Worm (Caenorhabditis elegans): Measurements from ENCODE around the gene ucp-4.

Gene ucp-4

DNA sequence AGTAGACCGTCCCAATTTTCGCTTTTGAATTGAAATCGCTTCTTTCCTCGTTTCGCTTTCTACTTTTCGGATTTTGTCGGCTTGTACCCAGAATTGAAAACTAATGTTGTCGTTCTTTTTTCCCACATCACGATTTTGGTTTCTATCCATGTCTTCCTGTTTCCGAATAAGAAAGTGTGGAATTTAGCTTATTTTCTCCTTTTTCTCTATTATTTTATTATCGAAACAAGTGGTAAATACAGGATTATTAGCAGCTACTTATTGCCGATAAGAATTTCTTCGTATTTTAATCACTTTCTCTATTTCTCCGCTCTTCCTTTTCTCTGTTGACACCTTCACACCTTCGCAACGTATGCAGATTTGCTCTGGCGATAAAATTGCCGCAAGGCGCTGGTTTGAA lies 50.9 kb downstream of the ucp-4 start:
- no peak for TF ChIP-seq aly-2 (tag; optimal IDR thresholded peaks at IDR 0.05)
- no peak for TF ChIP-seq lin-39 (tag; optimal IDR thresholded peaks at IDR 0.05)
- no peak for TF ChIP-seq sma-3 (GFP tag; optimal IDR thresholded peaks at IDR 0.05)
- TF ChIP-seq mbf-1 (tag; optimal IDR thresholded peaks at IDR 0.05), result no peak
- no peak for TF ChIP-seq unc-55 (GFP tag; optimal IDR thresholded peaks at IDR 0.05)
- TF ChIP-seq ceh-16 (tag; optimal IDR thresholded peaks at IDR 0.05), result no peak
- no peak for TF ChIP-seq nhr-23 (tag; optimal IDR thresholded peaks at IDR 0.05)
- TF ChIP-seq zag-1 (tag; optimal IDR thresholded peaks at IDR 0.05), result no peak
- TF ChIP-seq ztf-4 (tag; optimal IDR thresholded peaks at IDR 0.05), result no peak
- no peak for TF ChIP-seq ztf-1 (GFP tag; conservative IDR thresholded peaks at IDR 0.05)
- no peak for TF ChIP-seq alr-1 (tag; optimal IDR thresholded peaks at IDR 0.05)
- no peak for TF ChIP-seq nhr-12 (tag; optimal IDR thresholded peaks at IDR 0.05)
- TF ChIP-seq lin-13 (GFP tag; optimal IDR thresholded peaks at IDR 0.05), result no peak
- no peak for TF ChIP-seq R02D3.7 (tag; optimal IDR thresholded peaks at IDR 0.05)

DNA sequence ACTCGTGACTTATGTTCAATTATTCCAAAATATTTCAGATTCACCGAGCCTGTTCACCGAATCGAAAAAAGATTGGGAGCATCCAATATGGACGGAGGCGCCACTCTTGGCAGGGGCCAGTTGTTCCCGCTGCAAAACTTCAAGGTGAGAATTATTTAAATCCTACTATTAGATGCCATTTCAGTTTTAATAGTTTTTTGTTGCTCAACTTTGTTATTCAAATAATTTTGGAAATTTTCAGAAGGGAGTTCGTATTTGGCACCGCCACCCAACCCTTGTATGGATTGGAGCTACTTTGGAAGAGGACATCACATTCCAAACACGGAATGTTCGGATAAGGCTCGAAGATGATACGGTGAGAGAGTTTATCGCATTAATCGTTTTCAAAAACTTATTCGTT lies 52.0 kb downstream of the ucp-4 start, which contains the start of gene hum-2:
TSS of gene hum-2 (plus strand) at position 33 of the 400 bp plus-strand sequence.
- TF ChIP-seq lin-39 (tag; optimal IDR thresholded peaks at IDR 0.05) (no peak), mbf-1 (tag; optimal IDR thresholded peaks at IDR 0.05) (no peak), unc-39 (tag; optimal IDR thresholded peaks at IDR 0.05) (no peak), sma-3 (GFP tag; optimal IDR thresholded peaks at IDR 0.05) (no peak), blmp-1 (tag; optimal IDR thresholded peaks at IDR 0.05; ENCODE audit: insufficient read depth) (no peak), crh-2 (tag; optimal IDR thresholded peaks at IDR 0.05) (no peak)

Data from whole organism, L2 larva.